Fruit fly (Drosophila melanogaster): Measurements from ENCODE around the gene Meltrin.

DNA sequence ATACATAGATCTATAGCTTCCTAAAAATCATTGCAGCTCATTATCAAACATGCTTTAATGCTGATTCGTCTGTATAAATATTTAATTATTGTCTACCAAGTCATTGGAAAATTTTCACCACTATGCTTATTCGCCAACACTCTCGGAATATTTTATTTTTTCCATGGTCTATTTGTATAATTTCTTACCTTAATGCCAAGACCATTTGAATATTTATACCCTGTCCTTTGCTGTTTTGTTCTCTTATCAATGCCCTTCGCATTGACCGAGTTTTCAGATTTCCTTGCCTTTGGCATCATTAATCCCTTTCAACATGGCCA lies 34.6 kb upstream of the Meltrin start:
- TF ChIP-seq CG8478 (optimal IDR thresholded peaks at IDR 0.05) (no peak), CTCF (optimal IDR thresholded peaks at IDR 0.05) (no peak)
